Worm (Caenorhabditis elegans) whole organism, late embryonic: Measurements from ENCODE around the gene T08B1.1.

ENCODE experiments used
- C38D4.7 ChIP-seq: fragments of 200-800 bp; sonication (Bioruptor generic); optimal IDR thresholded peaks from 2 replicates; lab custom pipeline; 2018; ENCODE audit warnings: mild to moderate bottlenecking, missing genetic modification characterization, moderate library complexity, missing compliant biosample characterization
- F13H6.1 ChIP-seq: sonication (generic microtip); optimal IDR thresholded peaks from 2 replicates; lab custom pipeline; 2016; ENCODE audit warnings: missing genetic modification characterization, missing compliant biosample characterization
- K09A11.1 ChIP-seq: sonication (generic microtip); optimal IDR thresholded peaks from 2 replicates; lab custom pipeline; 2017; ENCODE audit warnings: antibody characterized with exemption, mild to moderate bottlenecking, missing genetic modification characterization, missing compliant biosample characterization; ENCODE audit not compliant: insufficient read depth
- T23F11.4 ChIP-seq: fragments of 200-800 bp; sonication (Bioruptor generic); optimal IDR thresholded peaks from 2 replicates; lab custom pipeline; 2018; ENCODE audit warnings: mild to moderate bottlenecking, missing genetic modification characterization, missing compliant biosample characterization
- ceh-14 ChIP-seq: sonication (generic microtip); optimal IDR thresholded peaks from 2 replicates; lab custom pipeline; 2016; ENCODE audit warnings: missing genotype, missing genetic modification characterization, missing compliant biosample characterization
- ceh-18 ChIP-seq: sonication (generic microtip); optimal IDR thresholded peaks from 2 replicates; lab custom pipeline; 2016; ENCODE audit warnings: missing genetic modification characterization, missing compliant biosample characterization
- ceh-2 ChIP-seq: sonication (generic microtip); optimal IDR thresholded peaks from 2 replicates; lab custom pipeline; 2016; ENCODE audit warnings: missing genotype, missing genetic modification characterization, missing compliant biosample characterization
- ceh-24 ChIP-seq: sonication (generic microtip); optimal IDR thresholded peaks from 2 replicates; lab custom pipeline; 2016; ENCODE audit warnings: mild to moderate bottlenecking, missing genetic modification characterization, missing compliant biosample characterization
- ceh-31 ChIP-seq: sonication (generic microtip); optimal IDR thresholded peaks from 2 replicates; lab custom pipeline; 2016; ENCODE audit warnings: missing genetic modification characterization, missing compliant biosample characterization
- ceh-34 ChIP-seq: sonication (generic microtip); optimal IDR thresholded peaks from 2 replicates; lab custom pipeline; 2016; ENCODE audit warnings: mild to moderate bottlenecking, missing genetic modification characterization, missing compliant biosample characterization
- ceh-45 ChIP-seq: fragments of 200-800 bp; sonication (Bioruptor generic); IDR thresholded peaks from 2 replicates; pipeline ENCODE4 v1.3.6; 2022; ENCODE audit warnings: missing genetic modification reagents, missing genetic modification characterization, missing compliant biosample characterization
- ceh-48 ChIP-seq: sonication (generic microtip); optimal IDR thresholded peaks from 2 replicates; lab custom pipeline; 2016; ENCODE audit warnings: missing genetic modification characterization, inconsistent platforms, missing compliant biosample characterization
- ceh-6 ChIP-seq: fragments of 200-800 bp; sonication (Bioruptor generic); optimal IDR thresholded peaks from 2 replicates; lab custom pipeline; 2018; ENCODE audit warnings: mild to moderate bottlenecking, missing genetic modification characterization, missing compliant biosample characterization
- ceh-9 ChIP-seq: sonication (generic microtip); optimal IDR thresholded peaks from 2 replicates; lab custom pipeline; 2016; ENCODE audit warnings: mild to moderate bottlenecking, missing genetic modification characterization, inconsistent platforms, missing compliant biosample characterization
- dmd-4 ChIP-seq: sonication (generic microtip); optimal IDR thresholded peaks from 2 replicates; lab custom pipeline; 2016; ENCODE audit warnings: borderline replicate concordance, missing genetic modification characterization, missing compliant biosample characterization
- dve-1 ChIP-seq: sonication (generic microtip); optimal IDR thresholded peaks from 2 replicates; lab custom pipeline; 2017; ENCODE audit warnings: antibody characterized with exemption, mild to moderate bottlenecking, missing genetic modification characterization, missing compliant biosample characterization
- elt-2 ChIP-seq: sonication (generic microtip); optimal IDR thresholded peaks from 2 replicates; lab custom pipeline; 2016; ENCODE audit warnings: missing genetic modification reagents, missing genetic modification characterization, missing compliant biosample characterization
- elt-4 ChIP-seq: sonication (generic microtip); optimal IDR thresholded peaks from 2 replicates; lab custom pipeline; 2016; ENCODE audit warnings: missing genetic modification characterization, missing compliant biosample characterization
- ets-4 ChIP-seq: sonication (generic microtip); optimal IDR thresholded peaks from 2 replicates; lab custom pipeline; 2016; ENCODE audit warnings: missing genetic modification characterization, missing compliant biosample characterization
- eyg-1 ChIP-seq: sonication (generic microtip); optimal IDR thresholded peaks from 2 replicates; lab custom pipeline; 2016; ENCODE audit warnings: missing genotype, missing genetic modification characterization, missing compliant biosample characterization
- fax-1 ChIP-seq: sonication (generic microtip); optimal IDR thresholded peaks from 2 replicates; lab custom pipeline; 2016; ENCODE audit warnings: missing genotype, missing genetic modification characterization, missing compliant biosample characterization
- hlh-8 ChIP-seq: sonication (generic microtip); optimal IDR thresholded peaks from 2 replicates; lab custom pipeline; 2016; ENCODE audit warnings: missing genotype, missing genetic modification characterization, missing compliant biosample characterization
- lin-11 ChIP-seq: fragments of 200-800 bp; sonication (Bioruptor generic); optimal IDR thresholded peaks from 2 replicates; lab custom pipeline; 2018; ENCODE audit warnings: mild to moderate bottlenecking, missing genetic modification characterization, missing compliant biosample characterization
- madf-2 ChIP-seq: sonication (generic microtip); optimal IDR thresholded peaks from 2 replicates; lab custom pipeline; 2017; ENCODE audit warnings: missing genetic modification characterization, missing compliant biosample characterization
- nfya-1 ChIP-seq: sonication (generic microtip); optimal IDR thresholded peaks from 2 replicates; lab custom pipeline; 2017; ENCODE audit warnings: missing genetic modification characterization, mild to moderate bottlenecking, missing compliant biosample characterization, antibody characterized with exemption, moderate library complexity
- nhr-11 ChIP-seq: fragments of 150-350 bp; optimal IDR thresholded peaks from 2 replicates; lab custom pipeline; 2014; ENCODE audit warnings: missing biosample characterization, missing genetic modification characterization
- pha-4 ChIP-seq: fragments of 150-350 bp; optimal IDR thresholded peaks from 2 replicates; lab custom pipeline; 2018; ENCODE audit warnings: missing biosample characterization, missing genetic modification reagents, missing genetic modification characterization
- pqm-1 ChIP-seq: sonication (generic microtip); optimal IDR thresholded peaks from 2 replicates; lab custom pipeline; 2016; ENCODE audit warnings: missing genetic modification characterization, missing compliant biosample characterization
- pros-1 ChIP-seq: fragments of 150-350 bp; optimal IDR thresholded peaks from 2 replicates; lab custom pipeline; 2014; ENCODE audit warnings: missing biosample characterization, missing genetic modification reagents, missing genetic modification characterization
- ref-2 ChIP-seq: sonication (generic microtip); optimal IDR thresholded peaks from 2 replicates; lab custom pipeline; 2016; ENCODE audit warnings: missing genetic modification characterization, missing compliant biosample characterization
- sox-2 ChIP-seq: fragments of 200-800 bp; sonication (Bioruptor generic); IDR thresholded peaks from 2 replicates; pipeline ENCODE4 v1.3.6; 2022; ENCODE audit warnings: missing genetic modification reagents, missing genetic modification characterization, missing compliant biosample characterization
- syd-9 ChIP-seq: sonication (generic microtip); optimal IDR thresholded peaks from 2 replicates; lab custom pipeline; 2016; ENCODE audit warnings: mild to moderate bottlenecking, missing genetic modification characterization, moderate library complexity, missing compliant biosample characterization
- tbx-2 ChIP-seq: sonication (generic microtip); optimal IDR thresholded peaks from 2 replicates; lab custom pipeline; 2016; ENCODE audit warnings: missing genetic modification characterization, missing compliant biosample characterization
- unc-42 ChIP-seq: sonication (generic microtip); optimal IDR thresholded peaks from 2 replicates; lab custom pipeline; 2016; ENCODE audit warnings: missing genotype, missing genetic modification characterization, missing compliant biosample characterization
- unc-86 ChIP-seq: sonication (generic microtip); optimal IDR thresholded peaks from 2 replicates; lab custom pipeline; 2016; ENCODE audit warnings: missing genetic modification characterization, missing compliant biosample characterization

T08B1.1 gene

DNA sequence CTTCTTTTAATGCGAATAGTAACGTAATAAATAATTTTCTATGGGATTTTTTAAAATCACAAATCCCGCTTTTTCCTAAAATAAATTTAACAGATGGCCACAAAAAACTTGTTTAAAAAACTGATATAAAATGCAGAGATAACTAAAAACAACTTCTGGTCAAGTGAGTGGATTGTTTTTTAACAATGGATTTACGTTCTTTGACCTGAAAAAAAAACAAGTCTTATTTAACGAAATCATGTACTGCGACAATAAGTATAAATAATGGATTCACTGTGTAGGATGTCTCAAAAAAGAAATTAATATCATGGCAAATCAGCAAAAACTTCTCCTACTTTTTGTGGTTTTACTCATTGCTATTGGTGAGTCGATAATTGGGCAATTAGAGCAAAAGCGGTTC, 29.7 kb downstream of the T08B1.1 start, which contains the start of gene fipr-25:
Gene fipr-25 (plus strand): TSS at position 301 of the 400 bp plus-strand sequence.
- TF ChIP-seq unc-86 = no peak
- TF ChIP-seq hlh-8 = no peak
- no peak for TF ChIP-seq ceh-45 (GFP tag; lab: Robert Waterston, UW)
- TF ChIP-seq nfya-1 = no peak
- TF ChIP-seq ceh-9 (tag; lab: Kevin White, UChicago) = no peak
- TF ChIP-seq ceh-18 (tag; lab: Kevin White, UChicago) = no peak
- TF ChIP-seq ceh-24 (tag; lab: Kevin White, UChicago) = no peak
- TF ChIP-seq ceh-6 (GFP tag; lab: Kevin White, UChicago) = no peak
- no peak for TF ChIP-seq K09A11.1 (tag; lab: Kevin White, UChicago)
- TF ChIP-seq, all 69 proteins: peak for 0

ce11 chrV:1955246-1955645, 31.6 kb downstream of the T08B1.1 start:
- TF ChIP-seq nfya-1 (peak; percentile 80), ceh-34 (no peak)

DNA sequence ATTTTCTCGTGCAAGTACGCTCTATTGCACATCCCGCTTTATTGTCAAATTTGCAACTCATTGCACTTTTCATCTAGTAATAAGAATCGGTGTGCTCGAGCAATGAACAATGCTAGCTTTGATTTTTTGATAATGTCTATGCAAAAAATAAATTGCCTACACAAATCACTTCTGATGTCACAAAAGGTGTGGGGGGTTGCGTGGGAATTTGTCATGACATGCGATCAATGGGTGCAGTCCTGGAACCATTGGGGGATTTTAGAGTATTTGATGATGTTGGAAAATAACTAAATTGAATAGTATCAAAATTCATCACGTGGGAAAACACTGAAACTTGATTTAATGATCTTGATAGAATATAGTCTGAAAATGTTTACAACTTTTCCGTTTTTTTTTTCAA, 41.0 kb downstream of the T08B1.1 start:
- no peak for TF ChIP-seq ets-4
- TF ChIP-seq ref-2 = no peak

- TF ChIP-seq ceh-9 (tag; lab: Kevin White, UChicago) (no peak), ceh-18 (tag; lab: Kevin White, UChicago) (peak; percentile 26), pha-4 (tag; lab: Kevin White, UChicago) (no peak), nhr-11 (no peak), ceh-2 (no peak), ceh-31 (tag; lab: Kevin White, UChicago) (peak; percentile 56), tbx-2 (peak; percentile 23), ceh-14 (tag; lab: Kevin White, UChicago) (peak; percentile 32), eyg-1 (no peak), C38D4.7 (no peak), F13H6.1 (no peak), T23F11.4 (no peak), dmd-4 (tag; lab: Kevin White, UChicago) (peak; percentile 3), sox-2 (GFP tag; lab: Robert Waterston, UW) (no peak), ceh-48 (tag; lab: Kevin White, UChicago) (no peak), madf-2 (tag; lab: Kevin White, UChicago) (no peak), ceh-34 (no peak), pros-1 (tag; lab: Kevin White, UChicago) (no peak), elt-2 (no peak), ceh-24 (tag; lab: Kevin White, UChicago) (no peak), unc-42 (tag; lab: Kevin White, UChicago) (peak; percentile 68), dve-1 (tag; lab: Kevin White, UChicago) (no peak), pqm-1 (no peak), elt-4 (tag; lab: Kevin White, UChicago) (no peak), syd-9 (tag; lab: Kevin White, UChicago) (no peak), ceh-45 (GFP tag; lab: Robert Waterston, UW) (no peak), ets-4 (no peak), fax-1 (tag; lab: Kevin White, UChicago) (no peak), lin-11 (tag; lab: Kevin White, UChicago) (no peak)
These were observed 43.4 kb downstream of the T08B1.1 start for ce11 chrV:1943465-1943864.
